Fruit fly (Drosophila melanogaster) S2 (cell line): ENCODE data around the gene Ptx1.

Experiments
- CG8478 ChIP-seq: fragments of >200 bp; optimal IDR thresholded peaks from 2 replicates; lab custom pipeline; 2018
- CTCF ChIP-seq, 2 experiments: fragments of >200 bp; optimal IDR thresholded peaks; 2 replicates each; lab custom pipeline; 2018

DNA sequence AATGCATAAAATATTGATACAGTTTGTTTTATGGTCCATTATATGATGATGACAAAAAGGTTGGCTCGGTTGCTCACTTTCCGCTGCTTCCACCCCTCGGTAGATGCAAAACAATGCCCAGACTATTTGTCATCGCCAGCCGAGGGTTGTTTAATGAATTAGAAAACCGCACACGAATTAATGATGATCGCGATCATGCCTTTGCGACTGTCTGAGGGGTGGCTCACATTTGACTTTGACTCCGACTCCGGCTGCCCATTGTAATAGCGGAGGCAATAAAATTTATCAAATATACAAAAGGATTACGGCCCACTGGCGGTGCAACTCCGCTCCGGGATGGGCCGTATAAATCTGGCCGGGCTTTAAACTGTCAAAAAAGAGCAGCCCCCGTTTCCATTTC is 13.5 kb downstream of the Ptx1 start:
- TF ChIP-seq CTCF (optimal IDR thresholded peaks at IDR 0.05; lab: Kevin White, UChicago): no peak
- TF ChIP-seq CG8478 (lab: Kevin White, UChicago): no peak
